Worm (Caenorhabditis elegans) whole organism, L3 larva: Measurements from ENCODE around the gene tps-2.

ENCODE experiments used
- ZK546.5 ChIP-seq: sonication (generic microtip); optimal IDR thresholded peaks from 2 replicates; lab custom pipeline; 2017; ENCODE audit warnings: missing biosample characterization, missing genetic modification characterization
- ama-1 ChIP-seq: fragments of 150-350 bp; optimal IDR thresholded peaks from 2 replicates; lab custom pipeline; 2018
- elt-3 ChIP-seq, 3 experiments: fragments of 150-350 bp in 1 of 3; sonication (generic microtip) in 2 of 3; optimal IDR thresholded peaks; 2 replicates in 2 of 3; 4 replicates in 1 of 3; lab custom pipeline; 2014 to 2017; ENCODE audit warnings: missing biosample characterization in 3 of 3, missing genetic modification characterization in 3 of 3
- lsy-12 ChIP-seq: sonication (generic microtip); optimal IDR thresholded peaks from 2 replicates; lab custom pipeline; 2016; ENCODE audit warnings: mild to moderate bottlenecking, missing genetic modification characterization, missing compliant biosample characterization
- nhr-11 ChIP-seq: fragments of 150-350 bp; optimal IDR thresholded peaks from 2 replicates; lab custom pipeline; 2014; ENCODE audit warnings: missing biosample characterization, missing genetic modification characterization
- nhr-23 ChIP-seq: fragments of 150-350 bp; optimal IDR thresholded peaks from 2 replicates; lab custom pipeline; 2014; ENCODE audit warnings: missing biosample characterization, missing genetic modification reagents, missing genetic modification characterization
- nhr-67 ChIP-seq: fragments of 150-350 bp; optimal IDR thresholded peaks from 2 replicates; lab custom pipeline; 2014; ENCODE audit warnings: missing biosample characterization, missing genetic modification characterization
- unc-39 ChIP-seq: sonication (generic microtip); optimal IDR thresholded peaks from 4 replicates; lab custom pipeline; 2017; ENCODE audit warnings: missing biosample characterization, missing genetic modification characterization
- zag-1 ChIP-seq: fragments of 150-350 bp; optimal IDR thresholded peaks from 2 replicates; lab custom pipeline; 2014; ENCODE audit warnings: missing biosample characterization, missing genetic modification characterization

- TF ChIP-seq lsy-12 (no peak), elt-3 (tag; optimal IDR thresholded peaks at IDR 0.05; lab: Kevin White, UChicago) (no peak), unc-39 (no peak), nhr-23 (no peak), nhr-67 (tag; lab: Kevin White, UChicago) (no peak), zag-1 (tag; lab: Kevin White, UChicago) (no peak), ZK546.5 (no peak), ama-1 (lab: Kevin White, UChicago) (peak; percentile 92), nhr-11 (no peak)
Observed at ce11 chrII:14608508-14608907, 7.8 kb downstream of the tps-2 start.
